Worm (Caenorhabditis elegans) whole organism, early embryonic: ENCODE measurements around the gene otub-3.
A peak's percentile ranks its signal among the peaks of the same experiment; 100 is the strongest.

Experiments used
- B0310.2 ChIP-seq: sonication (generic microtip); optimal IDR thresholded peaks from 2 replicates; lab custom pipeline; 2016; ENCODE audit warnings: mild to moderate bottlenecking, missing genetic modification characterization, missing compliant biosample characterization
- F13C5.2 ChIP-seq: sonication (generic microtip); optimal IDR thresholded peaks from 2 replicates; lab custom pipeline; 2017; ENCODE audit warnings: mild to moderate bottlenecking, missing genetic modification characterization, inconsistent platforms, missing compliant biosample characterization
- aly-1 ChIP-seq: sonication (generic microtip); optimal IDR thresholded peaks from 2 replicates; lab custom pipeline; 2016; ENCODE audit warnings: missing genetic modification characterization, missing compliant biosample characterization
- ama-1 ChIP-seq: fragments of 150-350 bp; optimal IDR thresholded peaks from 2 replicates; lab custom pipeline; 2014
- ceh-13 ChIP-seq: fragments of 200-800 bp; sonication (Bioruptor generic); optimal IDR thresholded peaks from 2 replicates; lab custom pipeline; 2018; ENCODE audit warnings: mild to moderate bottlenecking, missing genetic modification characterization, missing compliant biosample characterization
- ceh-36 ChIP-seq: sonication (generic microtip); optimal IDR thresholded peaks from 2 replicates; lab custom pipeline; 2016; ENCODE audit warnings: missing genetic modification characterization, inconsistent platforms, missing compliant biosample characterization
- ets-7 ChIP-seq: sonication (generic microtip); optimal IDR thresholded peaks from 2 replicates; lab custom pipeline; 2016; ENCODE audit warnings: missing genotype, missing genetic modification characterization, missing compliant biosample characterization
- flt-1 ChIP-seq: fragments of 200-800 bp; sonication (Bioruptor generic); IDR thresholded peaks from 2 replicates; pipeline ENCODE4 v1.3.6; 2022; ENCODE audit warnings: missing genetic modification characterization, missing compliant biosample characterization
- hmbx-1 ChIP-seq: sonication (generic microtip); optimal IDR thresholded peaks from 2 replicates; lab custom pipeline; 2016; ENCODE audit warnings: mild to moderate bottlenecking, missing genetic modification characterization, missing compliant biosample characterization
- hmg-4 ChIP-seq: fragments of 200-800 bp; sonication (Bioruptor generic); optimal IDR thresholded peaks from 2 replicates; lab custom pipeline; 2018; ENCODE audit warnings: mild to moderate bottlenecking, missing genetic modification characterization, missing compliant biosample characterization
- hnd-1 ChIP-seq: sonication (generic microtip); optimal IDR thresholded peaks from 2 replicates; lab custom pipeline; 2016; ENCODE audit warnings: missing genetic modification characterization, missing compliant biosample characterization
- pes-1 ChIP-seq: fragments of 200-800 bp; sonication (Bioruptor generic); IDR thresholded peaks from 2 replicates; pipeline ENCODE4 v1.3.6; 2022; ENCODE audit warnings: missing genetic modification reagents, missing genetic modification characterization, missing compliant biosample characterization
- scrt-1 ChIP-seq: fragments of 200-800 bp; sonication (Bioruptor generic); IDR thresholded peaks from 2 replicates; pipeline ENCODE4 v1.3.6; 2022; ENCODE audit warnings: missing genetic modification characterization, missing compliant biosample characterization
- sea-1 ChIP-seq: fragments of 200-800 bp; sonication (Bioruptor generic); conservative IDR thresholded peaks from 2 replicates; pipeline ENCODE4 v1.3.6; 2022; ENCODE audit warnings: missing genetic modification characterization, missing compliant biosample characterization
- tbx-11 ChIP-seq: fragments of 200-800 bp; sonication (Bioruptor generic); IDR thresholded peaks from 2 replicates; pipeline ENCODE4 v1.3.6; 2022; ENCODE audit warnings: missing genetic modification characterization, missing compliant biosample characterization
- tbx-37 ChIP-seq: fragments of 200-800 bp; sonication (Bioruptor generic); conservative IDR thresholded peaks from 2 replicates; pipeline ENCODE4 v1.3.6; 2022; ENCODE audit warnings: missing genetic modification reagents, missing genetic modification characterization, missing compliant biosample characterization
- tra-4 ChIP-seq: sonication (generic microtip); optimal IDR thresholded peaks from 2 replicates; lab custom pipeline; 2017; ENCODE audit warnings: missing genetic modification characterization, missing compliant biosample characterization

The otub-3 gene

DNA sequence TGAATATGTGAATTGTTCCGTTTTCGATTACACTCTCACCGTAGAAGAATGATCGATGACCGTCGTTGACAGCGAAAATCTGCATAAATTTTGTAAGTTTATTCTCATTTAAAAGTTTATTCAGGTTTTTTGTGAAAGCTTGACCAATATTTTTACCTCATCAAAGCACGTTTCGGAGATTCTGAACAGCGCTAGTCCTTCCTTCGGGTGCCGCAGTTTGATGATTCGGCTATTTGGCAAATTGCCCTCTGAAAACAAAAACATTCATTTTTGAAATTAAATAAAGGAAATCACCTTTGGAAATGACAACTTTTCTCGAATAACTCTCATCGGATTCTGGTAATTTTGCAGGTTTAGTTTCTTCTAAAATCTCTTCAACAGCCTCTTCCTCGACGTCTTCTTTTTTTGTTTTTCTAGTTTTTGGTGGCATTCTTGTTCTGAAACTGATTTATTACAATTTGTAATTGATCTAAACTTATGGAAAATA, 13.0 kb downstream of the otub-3 start, which contains the start of gene F21D5.6:
Gene F21D5.6, minus strand, starts transcription at position 437 of the 487 bp plus-strand sequence.
- TF ChIP-seq tbx-37 (GFP tag; lab: Robert Waterston, UW) (no peak), F13C5.2 (tag; lab: Kevin White, UChicago) (no peak), sea-1 (GFP tag; lab: Robert Waterston, UW) (no peak), ets-7 (tag; lab: Kevin White, UChicago) (no peak), hmbx-1 (tag; lab: Kevin White, UChicago) (no peak), ceh-36 (tag; lab: Kevin White, UChicago) (no peak), tbx-11 (no peak), pes-1 (GFP tag; lab: Robert Waterston, UW) (no peak), ceh-13 (GFP tag; lab: Kevin White, UChicago) (no peak), tra-4 (no peak), aly-1 (tag; lab: Kevin White, UChicago) (no peak), flt-1 (no peak), scrt-1 (no peak), hnd-1 (tag; lab: Kevin White, UChicago) (no peak)

- peak; percentile 43 for TF ChIP-seq F13C5.2 (tag; lab: Kevin White, UChicago)
- TF ChIP-seq flt-1, result no peak
These were observed 15.8 kb downstream of the otub-3 start, which contains the start of gene F21D5.7 for ce11 chrIV:8743654-8744332. Gene F21D5.7, minus strand, starts transcription at chrIV:8743704.

ce11 chrIV:8745591-8746302, 17.8 kb downstream of the otub-3 start, which contains the start of the genes F20C5.7 and parg-1:
Gene F20C5.7, minus strand, starts transcription at chrIV:8745691.
Gene parg-1, plus strand, starts transcription at chrIV:8746252.
- no peak for TF ChIP-seq sea-1 (GFP tag; lab: Robert Waterston, UW)
- TF ChIP-seq ama-1 (lab: Kevin White, UChicago), result no peak
- TF ChIP-seq flt-1, result no peak
- TF ChIP-seq hmbx-1 (tag; lab: Kevin White, UChicago), result no peak
- TF ChIP-seq hmg-4 (GFP tag; lab: Kevin White, UChicago), result no peak
- no peak for TF ChIP-seq tbx-37 (GFP tag; lab: Robert Waterston, UW)
- TF ChIP-seq ceh-36 (tag; lab: Kevin White, UChicago), result no peak
- no peak for TF ChIP-seq tbx-11
- TF ChIP-seq pes-1 (GFP tag; lab: Robert Waterston, UW), result no peak
- TF ChIP-seq ets-7 (tag; lab: Kevin White, UChicago), result no peak
- no peak for TF ChIP-seq aly-1 (tag; lab: Kevin White, UChicago)
- no peak for TF ChIP-seq scrt-1
- TF ChIP-seq tra-4, result no peak
- TF ChIP-seq F13C5.2 (tag; lab: Kevin White, UChicago), result no peak
- no peak for TF ChIP-seq B0310.2 (tag; lab: Kevin White, UChicago)
- TF ChIP-seq hnd-1 (tag; lab: Kevin White, UChicago), result no peak
- TF ChIP-seq ceh-13 (GFP tag; lab: Kevin White, UChicago), result no peak

ce11 chrIV:8748967-8749366, 21.0 kb downstream of the otub-3 start:
- TF ChIP-seq sea-1 (GFP tag; lab: Robert Waterston, UW) (no peak), hmg-4 (GFP tag; lab: Kevin White, UChicago) (no peak), ceh-36 (tag; lab: Kevin White, UChicago) (no peak), tbx-11 (no peak), hmbx-1 (tag; lab: Kevin White, UChicago) (no peak), hnd-1 (tag; lab: Kevin White, UChicago) (no peak), tra-4 (no peak), ceh-13 (GFP tag; lab: Kevin White, UChicago) (no peak), pes-1 (GFP tag; lab: Robert Waterston, UW) (no peak), flt-1 (no peak), F13C5.2 (tag; lab: Kevin White, UChicago) (no peak), B0310.2 (tag; lab: Kevin White, UChicago) (no peak), ets-7 (tag; lab: Kevin White, UChicago) (no peak), scrt-1 (no peak), ama-1 (lab: Kevin White, UChicago) (no peak), aly-1 (tag; lab: Kevin White, UChicago) (no peak), tbx-37 (GFP tag; lab: Robert Waterston, UW) (no peak)

DNA sequence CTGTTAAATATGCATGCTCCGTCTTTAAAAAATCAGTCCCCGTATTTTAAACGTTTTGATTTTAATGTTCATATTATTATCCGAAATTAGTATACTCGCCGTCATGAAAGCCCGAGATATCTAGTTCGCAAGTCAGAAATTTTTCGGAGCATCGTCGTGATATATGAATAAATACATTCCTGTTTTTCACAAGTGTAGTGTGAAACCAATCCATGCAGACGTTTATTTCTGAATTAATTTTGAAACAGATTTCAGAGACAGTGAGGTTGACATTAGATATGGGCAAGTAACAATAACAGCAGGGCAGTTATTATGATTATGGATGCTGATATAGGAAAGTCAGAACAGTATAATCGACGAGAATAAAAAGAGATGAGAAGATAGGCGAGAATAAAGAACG, 24.5 kb downstream of the otub-3 start:
- TF ChIP-seq tra-4, result no peak
- TF ChIP-seq aly-1 (tag; lab: Kevin White, UChicago), result no peak
- TF ChIP-seq ceh-36 (tag; lab: Kevin White, UChicago), result no peak
- no peak for TF ChIP-seq sea-1 (GFP tag; lab: Robert Waterston, UW)
- TF ChIP-seq B0310.2 (tag; lab: Kevin White, UChicago), result no peak
- no peak for TF ChIP-seq tbx-11
- TF ChIP-seq flt-1, result no peak
- TF ChIP-seq hmg-4 (GFP tag; lab: Kevin White, UChicago), result no peak
- no peak for TF ChIP-seq hnd-1 (tag; lab: Kevin White, UChicago)
- TF ChIP-seq pes-1 (GFP tag; lab: Robert Waterston, UW), result no peak
- TF ChIP-seq ets-7 (tag; lab: Kevin White, UChicago), result no peak
- no peak for TF ChIP-seq tbx-37 (GFP tag; lab: Robert Waterston, UW)

DNA sequence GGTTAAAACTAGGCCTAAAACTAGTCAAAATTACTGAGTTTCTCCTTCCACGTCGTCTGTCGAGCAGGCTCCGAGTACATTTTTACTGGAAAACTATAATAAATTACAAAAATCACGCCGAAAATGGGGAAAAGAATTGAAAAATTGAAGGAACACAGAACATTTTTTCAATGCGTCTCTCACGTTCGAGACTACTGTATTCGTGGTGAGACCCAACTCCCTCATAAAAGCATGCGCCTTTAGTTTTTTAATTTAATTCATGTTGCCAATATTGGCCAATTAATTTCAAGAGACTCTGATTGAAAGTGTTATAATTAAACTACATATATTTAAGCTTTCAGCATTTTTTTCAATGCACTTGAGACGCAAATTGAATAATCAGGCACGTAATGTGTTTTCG, 26.2 kb downstream of the otub-3 start:
- TF ChIP-seq hmbx-1 (tag; lab: Kevin White, UChicago) (no peak), scrt-1 (no peak), B0310.2 (tag; lab: Kevin White, UChicago) (no peak), ceh-36 (tag; lab: Kevin White, UChicago) (no peak)

DNA sequence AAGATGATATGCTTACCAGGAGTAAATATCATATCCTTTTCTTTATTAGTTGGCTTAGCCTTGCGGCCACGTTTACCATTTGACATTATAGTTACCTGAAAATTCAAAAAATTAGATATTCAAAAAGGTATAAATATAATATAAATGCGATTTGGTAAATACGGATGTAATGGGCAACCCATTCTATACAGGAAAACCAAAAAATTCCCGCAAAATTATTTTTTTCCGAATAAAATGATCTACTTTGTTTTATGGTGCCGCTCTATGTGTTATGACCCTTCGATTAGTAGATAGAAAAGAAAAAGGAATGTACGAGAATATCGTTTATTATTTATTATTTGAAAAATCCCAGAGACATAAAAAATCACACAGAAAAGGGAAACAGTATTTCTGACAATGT, 26.8 kb downstream of the otub-3 start, which contains the start of gene elli-1:
Gene elli-1, minus strand, starts transcription at position 101 of the 400 bp plus-strand sequence.
- TF ChIP-seq ets-7 (tag; lab: Kevin White, UChicago), result no peak
- TF ChIP-seq F13C5.2 (tag; lab: Kevin White, UChicago), result no peak
- no peak for TF ChIP-seq tra-4
- TF ChIP-seq hmg-4 (GFP tag; lab: Kevin White, UChicago), result no peak
- TF ChIP-seq B0310.2 (tag; lab: Kevin White, UChicago), result no peak
- no peak for TF ChIP-seq pes-1 (GFP tag; lab: Robert Waterston, UW)
- TF ChIP-seq flt-1, result no peak
- no peak for TF ChIP-seq hmbx-1 (tag; lab: Kevin White, UChicago)
- no peak for TF ChIP-seq hnd-1 (tag; lab: Kevin White, UChicago)
